Fruit fly (Drosophila melanogaster): ENCODE results near the gene CG2767.

- TF ChIP-seq CG8159 (tag; optimal IDR thresholded peaks at IDR 0.05) (no peak), CG9948 (tag; optimal IDR thresholded peaks at IDR 0.05) (no peak), EcR (GFP tag; optimal IDR thresholded peaks at IDR 0.05) (no peak), fd96Ca (GFP tag; IDR thresholded peaks at IDR 0.05) (no peak), Snoo (tag; optimal IDR thresholded peaks at IDR 0.05) (no peak), CG8301 (tag; optimal IDR thresholded peaks at IDR 0.05) (no peak), gl (tag; optimal IDR thresholded peaks at IDR 0.05) (no peak), CG12605 (GFP tag; IDR thresholded peaks at IDR 0.05) (no peak)
Measured at dm6 chr3R:7973049-7973448, 34.9 kb downstream of the CG2767 start.
